Worm (Caenorhabditis elegans): ENCODE results near the gene hecd-1.

DNA sequence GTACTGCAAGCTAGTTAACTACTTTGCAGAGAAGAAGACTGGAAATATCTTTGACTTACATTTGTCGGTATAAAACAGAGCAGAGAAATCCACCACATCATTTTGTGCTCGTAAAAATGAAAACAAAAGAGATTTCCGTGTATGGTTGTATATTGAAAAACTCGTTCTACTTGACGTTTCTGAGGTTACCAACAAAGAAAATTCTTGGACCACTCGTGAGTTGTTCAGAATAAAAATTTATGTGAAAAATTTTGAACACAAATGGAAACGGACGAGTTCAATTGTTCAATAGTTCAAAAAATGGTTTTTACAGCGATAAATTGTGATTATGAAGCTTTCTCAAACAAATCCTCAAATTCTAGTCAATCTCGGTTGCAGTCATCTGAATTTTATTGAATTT, 40.1 kb upstream of the hecd-1 start, which contains the start of gene clec-179:
- TF ChIP-seq W03F9.2 (tag; optimal IDR thresholded peaks at IDR 0.05) (no peak), dao-5 (tag; optimal IDR thresholded peaks at IDR 0.05) (no peak), him-1 (tag; optimal IDR thresholded peaks at IDR 0.05) (no peak)
